Fruit fly (Drosophila melanogaster): ENCODE measurements around the gene CG12091.

The CG12091 gene

DNA sequence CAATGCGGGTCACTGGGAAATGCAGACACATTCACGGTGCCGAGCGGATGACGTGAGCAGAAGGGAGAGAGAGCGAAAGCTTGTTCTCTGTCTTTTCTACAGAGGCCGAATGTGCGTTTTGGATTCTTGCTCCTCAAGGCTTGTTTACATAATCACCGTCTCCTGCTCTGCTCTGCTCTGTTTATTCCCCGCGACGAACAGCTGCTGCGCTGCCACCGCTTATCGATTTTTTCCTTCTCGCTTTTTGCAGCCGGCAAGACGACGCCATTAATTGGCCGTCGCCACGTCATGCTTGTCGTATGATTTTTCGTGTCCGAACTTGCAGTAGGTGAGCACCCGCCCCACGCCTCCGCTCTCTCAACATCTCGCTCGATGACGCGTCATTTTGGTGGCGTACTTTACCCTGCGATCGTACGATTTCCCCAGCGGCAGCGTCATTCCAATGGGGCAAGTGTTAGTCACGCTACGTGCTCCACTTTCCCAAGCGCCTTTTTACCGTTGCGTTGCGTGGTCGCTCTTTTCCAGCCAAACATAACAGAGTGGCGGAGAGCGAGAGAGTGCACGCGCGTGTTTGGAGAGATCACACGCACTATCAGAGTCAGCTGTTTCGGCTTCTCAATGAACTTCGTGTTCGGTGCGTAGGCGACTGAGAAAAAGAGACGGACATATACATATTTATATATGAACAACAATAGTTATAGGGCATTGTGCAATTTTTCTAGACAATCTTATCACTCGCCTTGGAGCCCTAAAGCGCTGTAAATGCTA, 9.9 kb upstream of the CG12091 start (continued):
- peak; percentile 49 for TF ChIP-seq mirr (GFP tag; optimal IDR thresholded peaks at IDR 0.05)
- TF ChIP-seq Dref (GFP tag; IDR thresholded peaks at IDR 0.05): no peak
- no peak for TF ChIP-seq CG5245 (GFP tag; optimal IDR thresholded peaks at IDR 0.05)
- no peak for TF ChIP-seq CG30020 (tag; optimal IDR thresholded peaks at IDR 0.05)
- TF ChIP-seq Deaf1 (tag; optimal IDR thresholded peaks at IDR 0.05): peak; percentile 83
- peak in 1 of 2 experiments; percentile 47 for TF ChIP-seq bsh (GFP tag; optimal IDR thresholded peaks at IDR 0.05)
- 0 out of 3 replicates have a peak, but pooled peaks have one; percentile 14 for TF ChIP-seq CG6791 (GFP tag; IDR thresholded peaks at IDR 0.05; ENCODE audit: partially characterized antibody)
- TF ChIP-seq vvl (GFP tag; IDR thresholded peaks at IDR 0.05): 0 out of 2 replicates have a peak, but pooled peaks have one; percentile 21
- TF ChIP-seq gsb-n (tag; optimal IDR thresholded peaks at IDR 0.05): peak; percentile 60
- no peak for TF ChIP-seq Dfd (GFP tag; optimal IDR thresholded peaks at IDR 0.05)
- TF ChIP-seq CG9437 (GFP tag; optimal IDR thresholded peaks at IDR 0.05): peak; percentile 84
- peak; percentile 15 for TF ChIP-seq MESR4 (GFP tag; optimal IDR thresholded peaks at IDR 0.05)
- TF ChIP-seq Lim3 (GFP tag; IDR thresholded peaks at IDR 0.05): no peak
- peak in 1 of 2 experiments; percentile 78 for TF ChIP-seq crp (GFP tag; optimal IDR thresholded peaks at IDR 0.05)
- TF ChIP-seq CG4360 (GFP tag; IDR thresholded peaks at IDR 0.05): 0 out of 2 replicates have a peak, but pooled peaks have one; percentile 22
- TF ChIP-seq caup (GFP tag; optimal IDR thresholded peaks at IDR 0.05; ENCODE audit: severe bottlenecking): no peak
- TF ChIP-seq CG34376 (GFP tag; optimal IDR thresholded peaks at IDR 0.05): peak; percentile 46
- peak; percentile 36; the same call in 1 of the 2 replicates for TF ChIP-seq ara (GFP tag; IDR thresholded peaks at IDR 0.05)
- TF ChIP-seq CG13424 (tag; optimal IDR thresholded peaks at IDR 0.05): peak; percentile 27
- no peak for TF ChIP-seq hth (optimal IDR thresholded peaks at IDR 0.05)
- TF ChIP-seq CG8944 (GFP tag; optimal IDR thresholded peaks at IDR 0.05): no peak
- TF ChIP-seq CrebB (tag; optimal IDR thresholded peaks at IDR 0.05): peak; percentile 15
- peak; percentile 20 for TF ChIP-seq CG12769 (tag; optimal IDR thresholded peaks at IDR 0.05)
- peak; percentile 52 for TF ChIP-seq CG15479 (GFP tag; optimal IDR thresholded peaks at IDR 0.05)
- TF ChIP-seq CG5180 (GFP tag; optimal IDR thresholded peaks at IDR 0.05): peak; percentile 14
- no peak for TF ChIP-seq CG18619 (GFP tag; optimal IDR thresholded peaks at IDR 0.05)
- TF ChIP-seq row (GFP tag; IDR thresholded peaks at IDR 0.05): 0 out of 3 replicates have a peak, but pooled peaks have one; percentile 15
- TF ChIP-seq kay (GFP tag; optimal IDR thresholded peaks at IDR 0.05): peak; percentile 45
- TF ChIP-seq ranshi (GFP tag; IDR thresholded peaks at IDR 0.05): no peak
- no peak for TF ChIP-seq CG11085 (GFP tag; IDR thresholded peaks at IDR 0.05)
- no peak for TF ChIP-seq Ravus (GFP tag; IDR thresholded peaks at IDR 0.05)
- no peak for TF ChIP-seq Camta (GFP tag; optimal IDR thresholded peaks at IDR 0.05)
- TF ChIP-seq pfk (GFP tag; optimal IDR thresholded peaks at IDR 0.05): peak; percentile 27
- TF ChIP-seq org-1 (GFP tag; optimal IDR thresholded peaks at IDR 0.05): no peak
- no peak for TF ChIP-seq CG2199 (GFP tag; IDR thresholded peaks at IDR 0.05)
- TF ChIP-seq emc (GFP tag; optimal IDR thresholded peaks at IDR 0.05): no peak
- peak; percentile 76 for TF ChIP-seq cwo (GFP tag; optimal IDR thresholded peaks at IDR 0.05)

DNA sequence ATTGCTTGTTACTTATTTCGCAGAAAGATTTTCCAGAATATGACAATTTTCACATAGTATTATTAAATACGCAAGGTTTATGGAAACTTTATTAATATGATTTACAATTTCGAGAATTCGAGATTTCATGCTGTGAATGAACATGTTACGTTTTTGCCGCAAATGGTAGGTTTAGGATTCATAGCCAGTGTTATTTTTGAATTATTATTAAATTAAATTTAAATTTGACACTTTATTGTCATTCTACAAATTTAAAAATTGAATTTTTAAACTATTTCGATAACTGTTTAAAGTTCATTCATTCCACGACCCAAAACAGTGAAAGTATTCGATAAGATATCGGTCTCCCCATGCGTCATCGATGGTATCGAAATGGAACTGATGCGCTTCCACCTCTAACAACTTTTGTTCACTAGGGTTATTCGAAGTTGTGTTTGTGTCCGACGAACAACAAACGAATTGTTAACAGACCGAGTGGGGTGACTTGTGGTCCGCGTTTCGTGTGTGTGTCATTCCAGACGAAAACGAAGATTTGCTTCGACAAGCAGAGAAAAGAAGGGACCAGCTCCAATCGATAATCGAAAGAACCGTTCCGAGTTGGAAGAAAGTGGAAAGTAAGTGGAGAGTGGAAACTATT, 9.2 kb upstream of the CG12091 start, which contains the start of the genes CG32313 and Pcyt1:
Gene CG32313, minus strand, starts transcription at position 51 of the 637 bp plus-strand sequence.
Gene Pcyt1, plus strand, starts transcription at position 400 of the 637 bp plus-strand sequence.
- TF ChIP-seq CG2875 (GFP tag; optimal IDR thresholded peaks at IDR 0.05) (peak; percentile 23), TFAM (GFP tag; optimal IDR thresholded peaks at IDR 0.05) (no peak), Aef1 (GFP tag; IDR thresholded peaks at IDR 0.05) (no peak), Vsx1 (GFP tag; optimal IDR thresholded peaks at IDR 0.05) (no peak), chif (GFP tag; optimal IDR thresholded peaks at IDR 0.05) (no peak), CG14710 (tag; optimal IDR thresholded peaks at IDR 0.05) (peak; percentile 54), CG8944 (GFP tag; optimal IDR thresholded peaks at IDR 0.05) (no peak), CG32532 (GFP tag; IDR thresholded peaks at IDR 0.05) (0 out of 2 replicates have a peak, but pooled peaks have one; percentile 5), eve (GFP tag; optimal IDR thresholded peaks at IDR 0.05) (no peak), nmo (GFP tag; optimal IDR thresholded peaks at IDR 0.05) (peak; percentile 50), Deaf1 (tag; optimal IDR thresholded peaks at IDR 0.05) (peak; percentile 61), CG17568 (GFP tag; optimal IDR thresholded peaks at IDR 0.05) (peak; percentile 67), CG13287 (GFP tag; IDR thresholded peaks at IDR 0.05; ENCODE audit: partially characterized antibody) (peak; percentile 91), CG1792 (GFP tag; optimal IDR thresholded peaks at IDR 0.05) (no peak)
